Worm (Caenorhabditis elegans) whole organism, L4/young adult: ENCODE data around the gene T04C12.11.

Experiments
- W03F9.2 ChIP-seq: fragments of 150-350 bp; optimal IDR thresholded peaks from 2 replicates; lab custom pipeline; 2014; ENCODE audit warnings: missing biosample characterization, missing genetic modification characterization
- dao-5 ChIP-seq: sonication (generic microtip); optimal IDR thresholded peaks from 2 replicates; lab custom pipeline; 2016; ENCODE audit warnings: missing genotype, missing genetic modification characterization, moderate library complexity, missing compliant biosample characterization
- him-1 ChIP-seq: sonication (generic microtip); optimal IDR thresholded peaks from 2 replicates; lab custom pipeline; 2016; ENCODE audit warnings: missing genotype, missing genetic modification reagents, missing genetic modification characterization, missing compliant biosample characterization

- TF ChIP-seq dao-5 (no peak), him-1 (tag; lab: Kevin White, UChicago) (no peak), W03F9.2 (tag; lab: Kevin White, UChicago) (no peak)
Measured at ce11 chrV:11010768-11011167, 49.3 kb downstream of the T04C12.11 start.
